Fruit fly (Drosophila melanogaster): Measurements from ENCODE around the gene beta-Spec.
A peak's percentile ranks its signal among the peaks of the same experiment; 100 is the strongest.

beta-Spec gene

dm6 chrX:17709546-17710272, 52.5 kb downstream of the beta-Spec start, which contains the start of the genes CG8173 and raskol (continued):
- TF ChIP-seq Dad (GFP tag; optimal IDR thresholded peaks at IDR 0.05) (no peak), Bgb (GFP tag; IDR thresholded peaks at IDR 0.05; ENCODE audit: partially characterized antibody) (peak; percentile 58; the same call in 1 of the 2 replicates), insv (GFP tag; optimal IDR thresholded peaks at IDR 0.05) (peak in 1 of 2 experiments; percentile 35), Lhr (GFP tag; optimal IDR thresholded peaks at IDR 0.05) (peak; percentile 74), CG1529 (GFP tag; optimal IDR thresholded peaks at IDR 0.05) (no peak), CG11723 (GFP tag; optimal IDR thresholded peaks at IDR 0.05) (no peak), CG17829 (tag; optimal IDR thresholded peaks at IDR 0.05) (no peak), CG9876 (GFP tag; optimal IDR thresholded peaks at IDR 0.05) (no peak), Sox100B (GFP tag; optimal IDR thresholded peaks at IDR 0.05) (no peak), CG32772 (GFP tag; IDR thresholded peaks at IDR 0.05) (no peak), fd64A (GFP tag; optimal IDR thresholded peaks at IDR 0.05) (no peak), HHEX (GFP tag; optimal IDR thresholded peaks at IDR 0.05) (no peak), CG3838 (GFP tag; optimal IDR thresholded peaks at IDR 0.05) (no peak), MTF-1 (GFP tag; optimal IDR thresholded peaks at IDR 0.05; ENCODE audit: borderline replicate concordance) (peak; percentile 21), CG4854 (GFP tag; optimal IDR thresholded peaks at IDR 0.05) (no peak), ewg (GFP tag; optimal IDR thresholded peaks at IDR 0.05) (no peak), CG12236 (GFP tag; optimal IDR thresholded peaks at IDR 0.05) (no peak), ac (GFP tag; optimal IDR thresholded peaks at IDR 0.05) (no peak), CG33557 (GFP tag; optimal IDR thresholded peaks at IDR 0.05) (no peak), CG7745 (tag; optimal IDR thresholded peaks at IDR 0.05) (no peak), MBD-R2 (GFP tag; IDR thresholded peaks at IDR 0.05) (0 out of 2 replicates have a peak, but pooled peaks have one; percentile 13), CG11093 (GFP tag; IDR thresholded peaks at IDR 0.05) (no peak), CG10979 (tag; optimal IDR thresholded peaks at IDR 0.05) (no peak), nmo (GFP tag; optimal IDR thresholded peaks at IDR 0.05) (peak; percentile 13), CG5180 (GFP tag; optimal IDR thresholded peaks at IDR 0.05) (no peak), bcd (GFP tag; optimal IDR thresholded peaks at IDR 0.05) (peak; percentile 11), Sry-δ (GFP tag; optimal IDR thresholded peaks at IDR 0.05) (peak; percentile 59), Lim3 (GFP tag; IDR thresholded peaks at IDR 0.05) (no peak), CG2202 (tag; optimal IDR thresholded peaks at IDR 0.05) (no peak), slp2 (GFP tag; optimal IDR thresholded peaks at IDR 0.05) (no peak), CG31224 (GFP tag; IDR thresholded peaks at IDR 0.05) (no peak), Ptx1 (GFP tag; IDR thresholded peaks at IDR 0.05) (no peak), Awh (GFP tag; IDR thresholded peaks at IDR 0.05) (no peak), CG8388 (GFP tag; optimal IDR thresholded peaks at IDR 0.05) (no peak), maf-S (GFP tag; optimal IDR thresholded peaks at IDR 0.05) (no peak), ato (GFP tag; IDR thresholded peaks at IDR 0.05; ENCODE audit: partially characterized antibody) (peak; percentile 39; the same call in 1 of the 2 replicates), CG4617 (GFP tag; optimal IDR thresholded peaks at IDR 0.05; ENCODE audit: borderline replicate concordance) (no peak), CTCF (GFP tag; optimal IDR thresholded peaks at IDR 0.05) (peak; percentile 67), hbn (GFP tag; IDR thresholded peaks at IDR 0.05; ENCODE audit: partially characterized antibody) (no peak), CG10321 (GFP tag; IDR thresholded peaks at IDR 0.05) (no peak), CG10209 (GFP tag; optimal IDR thresholded peaks at IDR 0.05) (no peak), CG3065 (GFP tag; optimal IDR thresholded peaks at IDR 0.05) (no peak), CG2678 (tag; optimal IDR thresholded peaks at IDR 0.05) (no peak), CG2120 (GFP tag; optimal IDR thresholded peaks at IDR 0.05) (no peak), slou (GFP tag; optimal IDR thresholded peaks at IDR 0.05) (no peak), TFAM (GFP tag; optimal IDR thresholded peaks at IDR 0.05) (no peak), gcm2 (GFP tag; optimal IDR thresholded peaks at IDR 0.05) (no peak), tap (tag; optimal IDR thresholded peaks at IDR 0.05) (no peak), Gug (GFP tag; IDR thresholded peaks at IDR 0.05) (no peak), ham (GFP tag; IDR thresholded peaks at IDR 0.05) (no peak)
